Fruit fly (Drosophila melanogaster) whole organism, embryonic: Measurements from ENCODE around the gene Tnpo-SR.

Source experiments
- Atf-2 ChIP-seq: fragments of 200-800 bp; sonication (Bioruptor generic); optimal IDR thresholded peaks from 2 replicates; lab custom pipeline; 2016; ENCODE audit warnings: missing biosample characterization, missing genetic modification characterization
- Bdp1 ChIP-seq: fragments of 200-800 bp; sonication (Bioruptor generic); optimal IDR thresholded peaks from 3 replicates; lab custom pipeline; 2016; ENCODE audit warnings: missing biosample characterization, missing genetic modification characterization
- CG11085 ChIP-seq: fragments of 200-800 bp; sonication (Bioruptor generic); IDR thresholded peaks from 2 replicates; pipeline ENCODE4 v1.3.6; 2022; ENCODE audit warnings: missing biosample characterization, missing genetic modification characterization
- CG12299 ChIP-seq: fragments of 200-800 bp; sonication (Bioruptor generic); optimal IDR thresholded peaks from 2 replicates; lab custom pipeline; 2018; ENCODE audit warnings: missing biosample characterization, mild to moderate bottlenecking, missing genetic modification characterization
- CG13424 ChIP-seq: fragments of 200-800 bp; sonication (Bioruptor generic); optimal IDR thresholded peaks from 2 replicates; lab custom pipeline; 2019; ENCODE audit warnings: missing biosample characterization, mild to moderate bottlenecking, missing genetic modification characterization, moderate library complexity
- CG13624 ChIP-seq: fragments of 200-800 bp; sonication (Bioruptor generic); optimal IDR thresholded peaks from 2 replicates; lab custom pipeline; 2016; ENCODE audit warnings: missing biosample characterization, missing genetic modification characterization
- CG15011 ChIP-seq: fragments of 200-800 bp; sonication (Bioruptor generic); optimal IDR thresholded peaks from 3 replicates; lab custom pipeline; 2018; ENCODE audit warnings: missing biosample characterization, mild to moderate bottlenecking, missing genetic modification characterization
- CG15601 ChIP-seq: fragments of 200-800 bp; sonication (Bioruptor generic); optimal IDR thresholded peaks from 3 replicates; lab custom pipeline; 2019; ENCODE audit warnings: missing biosample characterization, mild to moderate bottlenecking, missing genetic modification characterization, moderate library complexity
- CG17361 ChIP-seq: fragments of 200-800 bp; sonication (Bioruptor generic); IDR thresholded peaks from 3 replicates; pipeline ENCODE4 v1.3.6; 2022; ENCODE audit warnings: missing biosample characterization, missing genetic modification characterization
- CG18262 ChIP-seq: fragments of 200-800 bp; optimal IDR thresholded peaks from 3 replicates; lab custom pipeline; 2019; ENCODE audit warnings: missing biosample characterization, mild to moderate bottlenecking, missing genetic modification characterization, moderate library complexity
- CG18476 ChIP-seq: fragments of 200-800 bp; sonication (Bioruptor generic); optimal IDR thresholded peaks from 2 replicates; lab custom pipeline; 2016; ENCODE audit warnings: missing biosample characterization, mild to moderate bottlenecking, missing genetic modification characterization
- CG30431 ChIP-seq: fragments of 200-800 bp; sonication (Bioruptor generic); optimal IDR thresholded peaks from 2 replicates; lab custom pipeline; 2017; ENCODE audit warnings: missing biosample characterization, missing genetic modification characterization
- CG31441 ChIP-seq: fragments of 200-800 bp; sonication (Bioruptor generic); IDR thresholded peaks from 2 replicates; pipeline ENCODE4 v1.3.6; 2022; ENCODE audit warnings: missing biosample characterization, missing genetic modification characterization
- CG4730 ChIP-seq: fragments of 200-800 bp; sonication (Bioruptor generic); IDR thresholded peaks from 2 replicates; pipeline ENCODE4 v1.3.6; 2022; ENCODE audit warnings: missing biosample characterization, missing genetic modification characterization
- CG6272 ChIP-seq: fragments of 200-800 bp; sonication (Bioruptor generic); IDR thresholded peaks from 2 replicates; pipeline ENCODE4 v1.3.6; 2022; ENCODE audit warnings: missing biosample characterization, missing genetic modification characterization
- CG6683 ChIP-seq: fragments of 200-800 bp; sonication (Bioruptor generic); optimal IDR thresholded peaks from 2 replicates; lab custom pipeline; 2017; ENCODE audit warnings: missing biosample characterization, mild to moderate bottlenecking, missing genetic modification characterization, missing genetic modification reagents
- CG7928 ChIP-seq: fragments of 200-800 bp; sonication (Bioruptor generic); optimal IDR thresholded peaks from 2 replicates; lab custom pipeline; 2017; ENCODE audit warnings: missing biosample characterization, mild to moderate bottlenecking, missing genetic modification characterization
- Lim3 ChIP-seq: fragments of 200-800 bp; sonication (Bioruptor generic); IDR thresholded peaks from 2 replicates; pipeline ENCODE4 v1.3.6; 2022; ENCODE audit warnings: missing biosample characterization, missing genetic modification characterization
- MTF-1 ChIP-seq: fragments of 200-800 bp; sonication (Bioruptor generic); optimal IDR thresholded peaks from 2 replicates; lab custom pipeline; 2018; ENCODE audit warnings: missing biosample characterization, mild to moderate bottlenecking, missing genetic modification characterization, borderline replicate concordance
- Mrtf ChIP-seq: fragments of 200-800 bp; sonication (Bioruptor generic); IDR thresholded peaks from 3 replicates; pipeline ENCODE4 v1.3.6; 2022; ENCODE audit warnings: missing biosample characterization, missing genetic modification characterization
- NFAT ChIP-seq: fragments of 200-800 bp; sonication (Bioruptor generic); IDR thresholded peaks from 2 replicates; pipeline ENCODE4 v1.3.6; 2022; ENCODE audit warnings: missing biosample characterization, missing genetic modification characterization
- NK7.1 ChIP-seq: fragments of 200-800 bp; sonication (Bioruptor generic); optimal IDR thresholded peaks from 3 replicates; lab custom pipeline; 2016; ENCODE audit warnings: missing biosample characterization, missing genetic modification characterization
- Nf-YC ChIP-seq: fragments of 200-800 bp; optimal IDR thresholded peaks from 3 replicates; lab custom pipeline; 2019; ENCODE audit warnings: missing biosample characterization, mild to moderate bottlenecking, missing genetic modification characterization, moderate library complexity
- Oli ChIP-seq: fragments of 200-800 bp; sonication (Bioruptor generic); optimal IDR thresholded peaks from 2 replicates; lab custom pipeline; 2018; ENCODE audit warnings: missing biosample characterization, mild to moderate bottlenecking, missing genetic modification characterization, moderate library complexity
- PHDP ChIP-seq: fragments of 200-800 bp; sonication (Bioruptor generic); optimal IDR thresholded peaks from 3 replicates; lab custom pipeline; 2018; ENCODE audit warnings: missing biosample characterization, mild to moderate bottlenecking, missing genetic modification characterization, moderate library complexity
- Poxn ChIP-seq: fragments of 200-800 bp; sonication (Bioruptor generic); IDR thresholded peaks from 2 replicates; pipeline ENCODE4 v1.3.6; 2022; ENCODE audit warnings: missing biosample characterization, missing genetic modification characterization
- Sry-δ ChIP-seq: fragments of 200-800 bp; sonication (Bioruptor generic); optimal IDR thresholded peaks from 2 replicates; lab custom pipeline; 2016; ENCODE audit warnings: missing biosample characterization, missing genetic modification characterization
- amos ChIP-seq: fragments of 200-800 bp; sonication (Bioruptor generic); IDR thresholded peaks from 2 replicates; pipeline ENCODE4 v1.3.6; 2022; ENCODE audit warnings: missing biosample characterization, missing genetic modification characterization; ENCODE audit not compliant: partially characterized antibody
- ap ChIP-seq: fragments of 200-800 bp; sonication (Bioruptor generic); IDR thresholded peaks from 2 replicates; pipeline ENCODE4 v1.3.6; 2022; ENCODE audit warnings: missing biosample characterization, missing genetic modification characterization
- ase ChIP-seq: fragments of 200-800 bp; sonication (Bioruptor generic); IDR thresholded peaks from 3 replicates; pipeline ENCODE4 v1.3.6; 2022; ENCODE audit warnings: missing biosample characterization, missing genetic modification characterization
- ato ChIP-seq: fragments of 200-800 bp; sonication (Bioruptor generic); IDR thresholded peaks from 2 replicates; pipeline ENCODE4 v1.3.6; 2022; ENCODE audit warnings: missing biosample characterization, missing genetic modification characterization; ENCODE audit not compliant: partially characterized antibody
- bcd ChIP-seq: fragments of 200-800 bp; sonication (Bioruptor generic); optimal IDR thresholded peaks from 2 replicates; lab custom pipeline; 2017; ENCODE audit warnings: missing biosample characterization, mild to moderate bottlenecking, missing genetic modification characterization
- br ChIP-seq: fragments of >200 bp; optimal IDR thresholded peaks from 2 replicates; lab custom pipeline; 2017
- dm ChIP-seq: fragments of 200-800 bp; sonication (Bioruptor generic); optimal IDR thresholded peaks from 3 replicates; lab custom pipeline; 2016; ENCODE audit warnings: missing biosample characterization, missing genetic modification characterization
- dmrt99B ChIP-seq: fragments of 200-800 bp; sonication (Bioruptor generic); optimal IDR thresholded peaks from 2 replicates; lab custom pipeline; 2018; ENCODE audit warnings: missing biosample characterization, mild to moderate bottlenecking, missing genetic modification characterization, moderate library complexity
- ems ChIP-seq: fragments of 200-800 bp; sonication (Bioruptor generic); optimal IDR thresholded peaks from 3 replicates; lab custom pipeline; 2016; ENCODE audit warnings: missing biosample characterization, missing genetic modification characterization
- en ChIP-seq: fragments of 200-800 bp; sonication (Bioruptor generic); optimal IDR thresholded peaks from 2 replicates; lab custom pipeline; 2016; ENCODE audit warnings: missing biosample characterization, missing genetic modification characterization
- ewg ChIP-seq: fragments of 200-800 bp; sonication (Bioruptor generic); optimal IDR thresholded peaks from 3 replicates; lab custom pipeline; 2017; ENCODE audit warnings: mild to moderate bottlenecking, missing biosample characterization, missing genetic modification reagents, missing genetic modification characterization
- eyg ChIP-seq: fragments of 200-800 bp; sonication (Bioruptor generic); optimal IDR thresholded peaks from 3 replicates; lab custom pipeline; 2016; ENCODE audit warnings: missing biosample characterization, missing genetic modification characterization
- fru ChIP-seq: fragments of >200 bp; optimal IDR thresholded peaks from 2 replicates; lab custom pipeline; 2017
- mirr ChIP-seq: fragments of 200-800 bp; sonication (Bioruptor generic); optimal IDR thresholded peaks from 3 replicates; lab custom pipeline; 2018; ENCODE audit warnings: missing biosample characterization, mild to moderate bottlenecking, missing genetic modification characterization
- oc ChIP-seq: fragments of 200-800 bp; sonication (Bioruptor generic); optimal IDR thresholded peaks from 2 replicates; lab custom pipeline; 2018; ENCODE audit warnings: missing biosample characterization, mild to moderate bottlenecking, missing genetic modification characterization, moderate library complexity
- pita ChIP-seq: fragments of 200-800 bp; sonication (Bioruptor generic); optimal IDR thresholded peaks from 2 replicates; lab custom pipeline; 2017; ENCODE audit warnings: missing biosample characterization, mild to moderate bottlenecking, missing genetic modification characterization
- pros ChIP-seq: fragments of 200-800 bp; sonication (Bioruptor generic); optimal IDR thresholded peaks from 3 replicates; lab custom pipeline; 2019; ENCODE audit warnings: missing biosample characterization, mild to moderate bottlenecking, missing genetic modification characterization, moderate library complexity
- sim ChIP-seq: fragments of 200-800 bp; sonication (Bioruptor generic); IDR thresholded peaks from 2 replicates; pipeline ENCODE4 v1.3.6; 2022; ENCODE audit warnings: missing biosample characterization, missing genetic modification characterization
- sima ChIP-seq: fragments of 200-800 bp; sonication (Bioruptor generic); optimal IDR thresholded peaks from 2 replicates; lab custom pipeline; 2016; ENCODE audit warnings: missing biosample characterization, missing genetic modification characterization
- ssp ChIP-seq: fragments of 200-800 bp; sonication (Bioruptor generic); IDR thresholded peaks from 2 replicates; pipeline ENCODE4 v1.3.6; 2022; ENCODE audit warnings: missing biosample characterization, missing genetic modification characterization
- tin ChIP-seq: fragments of 200-800 bp; sonication (Bioruptor generic); optimal IDR thresholded peaks from 3 replicates; lab custom pipeline; 2016; ENCODE audit warnings: missing biosample characterization, missing genetic modification characterization
- toy ChIP-seq: fragments of 200-800 bp; sonication (Bioruptor generic); IDR thresholded peaks from 2 replicates; pipeline ENCODE4 v1.3.6; 2022; ENCODE audit warnings: missing biosample characterization, missing genetic modification characterization
- zen ChIP-seq: fragments of 200-800 bp; sonication (Bioruptor generic); optimal IDR thresholded peaks from 3 replicates; lab custom pipeline; 2018; ENCODE audit warnings: missing biosample characterization, mild to moderate bottlenecking, missing genetic modification characterization, moderate library complexity

Tnpo-SR gene

DNA sequence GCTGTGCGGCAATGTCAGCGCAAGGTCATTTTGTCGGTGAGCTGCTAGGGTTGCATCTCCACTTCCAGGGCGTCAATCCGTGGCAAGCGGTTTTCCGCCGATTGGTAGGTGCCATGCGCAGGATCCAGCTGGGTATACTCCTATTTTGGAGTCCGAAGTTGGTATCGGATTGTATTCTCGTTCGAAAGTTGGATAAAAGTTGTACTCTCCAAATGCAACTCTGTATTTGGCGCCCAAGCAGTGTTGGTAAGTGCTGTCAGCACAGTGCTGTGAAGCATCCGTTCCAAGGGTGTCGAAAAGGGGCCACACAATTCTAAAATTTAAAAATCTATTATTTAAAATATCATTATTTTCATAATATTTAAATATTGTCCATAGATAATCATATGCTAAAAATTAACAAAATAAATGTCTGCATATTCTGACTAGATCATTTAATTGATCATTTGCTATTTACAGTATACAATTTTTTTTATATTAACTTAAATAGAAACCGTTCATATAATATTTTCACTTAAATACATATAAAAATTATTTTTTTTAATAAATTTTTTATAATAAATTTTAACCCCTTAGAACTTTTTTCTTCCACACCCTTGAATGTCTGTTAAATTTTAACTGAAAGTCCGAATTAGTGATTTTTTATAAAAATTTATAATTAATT lies 11.1 kb upstream of the Tnpo-SR start (continued):
- TF ChIP-seq en (GFP tag; lab: Kevin White, UChicago) (peak; percentile 51), ase (GFP tag; lab: Robert Waterston, UW) (peak; percentile 80), Atf-2 (GFP tag; lab: Kevin White, UChicago) (peak; percentile 64), pita (GFP tag; lab: Kevin White, UChicago) (no peak), pros (no peak), CG11085 (peak; percentile 91), tin (peak; percentile 88), Oli (tag; lab: Kevin White, UChicago) (peak; percentile 74), ssp (peak; percentile 75), CG15601 (tag; lab: Kevin White, UChicago) (peak; percentile 76), ap (peak; percentile 64; the same call in 1 of the 2 replicates), NFAT (GFP tag; lab: Robert Waterston, UW) (peak; percentile 94), CG12299 (tag; lab: Kevin White, UChicago) (peak; percentile 49), mirr (peak; percentile 94), CG13624 (GFP tag; lab: Kevin White, UChicago) (peak; percentile 83), toy (peak; percentile 72; the same call in 1 of the 2 replicates), fru (lab: Kevin White, UChicago) (no peak), CG30431 (GFP tag; lab: Kevin White, UChicago) (peak; percentile 83), CG15011 (GFP tag; lab: Kevin White, UChicago) (no peak), CG7928 (GFP tag; lab: Kevin White, UChicago) (peak; percentile 99), CG18262 (tag; lab: Kevin White, UChicago) (peak; percentile 94), CG17361 (GFP tag; lab: Robert Waterston, UW) (no peak; the same call in 2 of the 3 replicates), CG13424 (tag; lab: Kevin White, UChicago) (peak; percentile 91), dmrt99B (tag; lab: Kevin White, UChicago) (peak; percentile 66), dm (GFP tag; lab: Kevin White, UChicago) (peak; percentile 66), bcd (GFP tag; lab: Kevin White, UChicago) (peak; percentile 88), NK7.1 (GFP tag; lab: Kevin White, UChicago) (peak; percentile 69), Bdp1 (GFP tag; lab: Kevin White, UChicago) (peak; percentile 74), Mrtf (peak; percentile 85), CG6272 (peak; percentile 88), eyg (GFP tag; lab: Kevin White, UChicago) (peak; percentile 47), CG4730 (GFP tag; lab: Robert Waterston, UW) (peak; percentile 82), CG18476 (peak; percentile 73), br (lab: Kevin White, UChicago) (no peak), CG6683 (GFP tag; lab: Kevin White, UChicago) (peak; percentile 61), zen (tag; lab: Kevin White, UChicago) (peak; percentile 68), MTF-1 (GFP tag; lab: Kevin White, UChicago) (peak; percentile 64), ato (GFP tag; lab: Robert Waterston, UW) (peak; percentile 60; the same call in 1 of the 2 replicates), oc (no peak), ems (GFP tag; lab: Kevin White, UChicago) (peak; percentile 81), amos (0 out of 2 replicates have a peak, but pooled peaks have one; percentile 34), PHDP (tag; lab: Kevin White, UChicago) (peak; percentile 83), Sry-δ (GFP tag; lab: Kevin White, UChicago) (peak; percentile 63), Lim3 (no peak), CG31441 (no peak; the same call in 1 of the 2 replicates), Poxn (peak; percentile 46; the same call in 1 of the 2 replicates), Nf-YC (tag; lab: Kevin White, UChicago) (peak; percentile 85), ewg (GFP tag; lab: Kevin White, UChicago) (peak; percentile 80), sima (peak; percentile 18), sim (peak; percentile 33; the same call in 1 of the 2 replicates)
